Worm (Caenorhabditis elegans): ENCODE results near the gene srh-80.

DNA sequence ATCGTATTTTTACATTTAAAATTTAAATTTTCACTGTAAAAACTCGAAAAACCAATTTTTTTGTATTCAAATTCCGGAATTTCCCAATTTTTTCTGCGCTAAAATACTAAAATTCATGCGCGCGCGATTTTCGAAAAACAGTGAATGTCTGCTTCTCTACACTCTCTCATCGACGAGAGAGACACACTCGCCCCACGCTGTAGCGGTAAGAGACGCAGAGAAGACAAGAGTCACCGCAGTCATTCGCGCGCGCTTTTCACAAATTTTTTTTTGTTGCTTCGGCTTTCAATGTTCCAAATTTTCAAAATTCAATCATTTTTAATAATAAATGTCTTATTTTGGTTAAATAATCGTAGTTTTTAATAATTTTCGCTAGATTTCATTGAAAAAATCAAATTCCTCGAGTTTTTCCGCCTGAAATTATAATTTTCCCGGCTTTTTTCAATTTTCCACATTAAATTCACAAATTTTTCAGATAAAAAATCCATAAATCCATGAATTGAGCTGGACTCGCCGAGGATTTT, 34.0 kb upstream of the srh-80 start, which contains the start of gene arid-1:
- TF ChIP-seq duxl-1 (tag; optimal IDR thresholded peaks at IDR 0.05; ENCODE audit: poor library complexity) (no peak), zfp-2 (tag; optimal IDR thresholded peaks at IDR 0.05) (no peak), mdl-1 (tag; optimal IDR thresholded peaks at IDR 0.05) (peak in 1 of 2 experiments; percentile 27), pqm-1 (tag; optimal IDR thresholded peaks at IDR 0.05) (no peak), fkh-10 (GFP tag; optimal IDR thresholded peaks at IDR 0.05) (peak; percentile 39), dpl-1 (GFP tag; optimal IDR thresholded peaks at IDR 0.05) (peak; percentile 65), nhr-28 (tag; optimal IDR thresholded peaks at IDR 0.05) (no peak), skn-1 (tag; optimal IDR thresholded peaks at IDR 0.05) (no peak), lin-39 (tag; optimal IDR thresholded peaks at IDR 0.05) (no peak), ama-1 (optimal IDR thresholded peaks at IDR 0.05) (no peak)

All from whole organism, L4 larva.